Worm (Caenorhabditis elegans) whole organism, mixed stage, embryonic: ENCODE results near the gene sru-15.

Experiments
- ceh-83 ChIP-seq: fragments of 200-800 bp; sonication (Bioruptor generic); optimal IDR thresholded peaks from 2 replicates; lab custom pipeline; 2018; ENCODE audit warnings: mild to moderate bottlenecking, missing genetic modification characterization, missing compliant biosample characterization
- drap-1 ChIP-seq: fragments of 200-800 bp; sonication (Bioruptor generic); optimal IDR thresholded peaks from 3 replicates; lab custom pipeline; 2018; ENCODE audit warnings: mild to moderate bottlenecking, missing genetic modification characterization, missing compliant biosample characterization
- lin-13 ChIP-seq: fragments of 150-350 bp; optimal IDR thresholded peaks from 2 replicates; lab custom pipeline; 2014; ENCODE audit warnings: missing biosample characterization, missing genetic modification characterization
- lsy-2 ChIP-seq: fragments of 150-350 bp; optimal IDR thresholded peaks from 2 replicates; lab custom pipeline; 2014; ENCODE audit warnings: missing biosample characterization, missing genetic modification characterization
- nhr-12 ChIP-seq: fragments of 150-350 bp; optimal IDR thresholded peaks from 2 replicates; lab custom pipeline; 2014; ENCODE audit warnings: missing biosample characterization, missing genetic modification characterization
- nhr-237 ChIP-seq: fragments of 150-350 bp; optimal IDR thresholded peaks from 2 replicates; lab custom pipeline; 2014; ENCODE audit warnings: missing biosample characterization, missing genetic modification characterization
- nhr-76 ChIP-seq: sonication (generic microtip); optimal IDR thresholded peaks from 2 replicates; lab custom pipeline; 2017; ENCODE audit warnings: missing biosample characterization, missing genetic modification characterization
- pha-4 ChIP-seq: fragments of 150-350 bp; optimal IDR thresholded peaks from 2 replicates; lab custom pipeline; 2018; ENCODE audit warnings: missing biosample characterization, missing genetic modification reagents, missing genetic modification characterization
- unc-39 ChIP-seq: fragments of 150-350 bp; optimal IDR thresholded peaks from 2 replicates; lab custom pipeline; 2014; ENCODE audit warnings: missing biosample characterization, missing genetic modification characterization

- TF ChIP-seq nhr-12 (tag; lab: Kevin White, UChicago) (no peak), lin-13 (tag; lab: Kevin White, UChicago) (no peak), ceh-83 (no peak), nhr-76 (tag; lab: Kevin White, UChicago) (no peak), lsy-2 (tag; lab: Kevin White, UChicago) (no peak), drap-1 (GFP tag; lab: Kevin White, UChicago) (no peak), unc-39 (tag; lab: Kevin White, UChicago) (no peak), pha-4 (tag; lab: Kevin White, UChicago) (no peak), nhr-237 (tag; lab: Kevin White, UChicago) (no peak)
Observed at ce11 chrIV:17442503-17442902, 46.5 kb downstream of the sru-15 start, which contains the start of gene F11E6.11.
